Fruit fly (Drosophila melanogaster) whole organism, pupa: ENCODE results near the gene Hrb98DE.

Experiments used
- CG10348 ChIP-seq: fragments of 200-800 bp; sonication (Bioruptor generic); IDR thresholded peaks from 2 replicates; pipeline ENCODE4 v1.3.6; 2022; ENCODE audit warnings: missing biosample characterization, missing genetic modification characterization
- CG12605 ChIP-seq: fragments of 200-800 bp; sonication (Bioruptor generic); IDR thresholded peaks from 2 replicates; pipeline ENCODE4 v1.3.6; 2022; ENCODE audit warnings: missing biosample characterization, missing genetic modification characterization
- CG13204 ChIP-seq: fragments of 200-800 bp; sonication (Bioruptor generic); optimal IDR thresholded peaks from 2 replicates; lab custom pipeline; 2018; ENCODE audit warnings: missing biosample characterization, mild to moderate bottlenecking, missing genetic modification characterization, moderate library complexity
- CG14655 ChIP-seq: fragments of 200-800 bp; sonication (Bioruptor generic); optimal IDR thresholded peaks from 3 replicates; lab custom pipeline; 2017; ENCODE audit warnings: mild to moderate bottlenecking, missing biosample characterization, missing genetic modification reagents, missing genetic modification characterization
- CG15710 ChIP-seq: fragments of 200-800 bp; sonication (Bioruptor generic); optimal IDR thresholded peaks from 2 replicates; lab custom pipeline; 2018; ENCODE audit warnings: missing biosample characterization, mild to moderate bottlenecking, missing genetic modification characterization, moderate library complexity
- CG17806 ChIP-seq: fragments of 200-800 bp; sonication (Bioruptor generic); optimal IDR thresholded peaks from 2 replicates; lab custom pipeline; 2018; ENCODE audit warnings: missing biosample characterization, mild to moderate bottlenecking, missing genetic modification characterization, moderate library complexity
- CG32121 ChIP-seq: fragments of 200-800 bp; sonication (Bioruptor generic); IDR thresholded peaks from 2 replicates; pipeline ENCODE4 v1.3.6; 2022; ENCODE audit warnings: missing biosample characterization, missing genetic modification characterization
- CG34367 ChIP-seq: fragments of 200-800 bp; sonication (Bioruptor generic); optimal IDR thresholded peaks from 2 replicates; lab custom pipeline; 2018; ENCODE audit warnings: missing biosample characterization, mild to moderate bottlenecking, missing genetic modification characterization
- CG4496 ChIP-seq: fragments of 200-800 bp; sonication (Bioruptor generic); IDR thresholded peaks from 3 replicates; pipeline ENCODE4 v1.3.6; 2022; ENCODE audit warnings: missing biosample characterization, missing genetic modification characterization
- CG8159 ChIP-seq: fragments of 200-800 bp; sonication (Bioruptor generic); optimal IDR thresholded peaks from 3 replicates; lab custom pipeline; 2018; ENCODE audit warnings: missing biosample characterization, mild to moderate bottlenecking, missing genetic modification characterization, moderate library complexity
- CG8301 ChIP-seq: fragments of 200-800 bp; sonication (Bioruptor generic); optimal IDR thresholded peaks from 2 replicates; lab custom pipeline; 2018; ENCODE audit warnings: missing biosample characterization, mild to moderate bottlenecking, missing genetic modification characterization
- CG9948 ChIP-seq: fragments of 200-800 bp; sonication (Bioruptor generic); optimal IDR thresholded peaks from 2 replicates; lab custom pipeline; 2018; ENCODE audit warnings: missing biosample characterization, mild to moderate bottlenecking, missing genetic modification characterization, moderate library complexity
- D1 ChIP-seq: fragments of 200-800 bp; sonication (Bioruptor generic); optimal IDR thresholded peaks from 2 replicates; lab custom pipeline; 2018; ENCODE audit warnings: missing biosample characterization, mild to moderate bottlenecking, missing genetic modification characterization, moderate library complexity
- EcR ChIP-seq: fragments of 200-800 bp; sonication (Bioruptor generic); optimal IDR thresholded peaks from 3 replicates; lab custom pipeline; 2019; ENCODE audit warnings: missing biosample characterization, missing genetic modification characterization, mild to moderate bottlenecking, moderate library complexity, missing genetic modification reagents
- Ets98B ChIP-seq: fragments of 200-800 bp; sonication (Bioruptor generic); IDR thresholded peaks from 2 replicates; pipeline ENCODE4 v1.3.6; 2022; ENCODE audit warnings: missing biosample characterization, missing genetic modification characterization
- Pif1A ChIP-seq: fragments of 200-800 bp; sonication (Bioruptor generic); optimal IDR thresholded peaks from 3 replicates; lab custom pipeline; 2016; ENCODE audit warnings: missing biosample characterization, missing genetic modification characterization
- Pif1B ChIP-seq: fragments of 200-800 bp; sonication (Bioruptor generic); optimal IDR thresholded peaks from 3 replicates; lab custom pipeline; 2016; ENCODE audit warnings: missing biosample characterization, missing genetic modification characterization
- Snoo ChIP-seq: fragments of 200-800 bp; sonication (Bioruptor generic); optimal IDR thresholded peaks from 3 replicates; lab custom pipeline; 2017; ENCODE audit warnings: missing biosample characterization, mild to moderate bottlenecking, missing genetic modification characterization, inconsistent platforms
- fd96Ca ChIP-seq: fragments of 200-800 bp; sonication (Bioruptor generic); IDR thresholded peaks from 3 replicates; pipeline ENCODE4 v1.3.6; 2022; ENCODE audit warnings: missing biosample characterization, missing genetic modification characterization
- gl ChIP-seq: fragments of 200-800 bp; sonication (Bioruptor generic); optimal IDR thresholded peaks from 2 replicates; lab custom pipeline; 2018; ENCODE audit warnings: missing biosample characterization, mild to moderate bottlenecking, missing genetic modification characterization
- rn ChIP-seq: fragments of 200-800 bp; sonication (Bioruptor generic); IDR thresholded peaks from 2 replicates; pipeline ENCODE4 v1.3.6; 2022; ENCODE audit warnings: missing biosample characterization, missing genetic modification characterization

Hrb98DE gene

DNA sequence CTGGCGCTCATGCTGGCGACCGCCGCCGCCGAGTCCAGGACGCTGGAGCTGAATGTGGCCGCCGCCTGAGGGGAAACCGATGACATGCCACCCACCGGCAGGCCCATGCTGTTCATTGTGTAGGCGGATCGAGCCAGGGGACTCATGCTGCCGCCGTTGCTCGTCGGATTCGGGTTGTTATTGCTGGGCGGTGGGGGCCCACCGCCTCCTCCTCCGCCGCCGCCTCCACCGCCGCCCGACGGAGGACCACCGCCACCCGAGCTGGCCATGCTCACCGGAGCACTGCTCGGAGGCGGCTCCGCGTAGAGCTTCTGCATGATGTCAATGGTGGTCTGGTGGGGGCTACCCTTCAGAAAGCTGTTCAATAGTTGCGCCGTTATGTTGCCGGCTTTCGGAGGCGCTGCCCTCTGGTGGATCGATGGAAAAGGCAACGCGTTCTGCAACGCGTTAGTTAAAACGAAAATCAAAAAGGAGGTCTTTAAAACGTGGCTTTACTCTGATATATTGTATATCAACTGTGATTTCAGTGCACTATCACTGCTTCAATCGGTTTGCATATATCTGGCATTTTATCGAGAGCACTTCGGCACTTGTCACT, 15.3 kb upstream of the Hrb98DE start:
- TF ChIP-seq CG12605 (GFP tag; lab: Robert Waterston, UW) (no peak), CG15710 (no peak), CG10348 (GFP tag; lab: Robert Waterston, UW) (no peak), CG17806 (tag; lab: Kevin White, UChicago) (no peak), CG14655 (no peak), CG8159 (no peak), D1 (tag; lab: Kevin White, UChicago) (no peak), CG34367 (no peak), Pif1B (no peak)

DNA sequence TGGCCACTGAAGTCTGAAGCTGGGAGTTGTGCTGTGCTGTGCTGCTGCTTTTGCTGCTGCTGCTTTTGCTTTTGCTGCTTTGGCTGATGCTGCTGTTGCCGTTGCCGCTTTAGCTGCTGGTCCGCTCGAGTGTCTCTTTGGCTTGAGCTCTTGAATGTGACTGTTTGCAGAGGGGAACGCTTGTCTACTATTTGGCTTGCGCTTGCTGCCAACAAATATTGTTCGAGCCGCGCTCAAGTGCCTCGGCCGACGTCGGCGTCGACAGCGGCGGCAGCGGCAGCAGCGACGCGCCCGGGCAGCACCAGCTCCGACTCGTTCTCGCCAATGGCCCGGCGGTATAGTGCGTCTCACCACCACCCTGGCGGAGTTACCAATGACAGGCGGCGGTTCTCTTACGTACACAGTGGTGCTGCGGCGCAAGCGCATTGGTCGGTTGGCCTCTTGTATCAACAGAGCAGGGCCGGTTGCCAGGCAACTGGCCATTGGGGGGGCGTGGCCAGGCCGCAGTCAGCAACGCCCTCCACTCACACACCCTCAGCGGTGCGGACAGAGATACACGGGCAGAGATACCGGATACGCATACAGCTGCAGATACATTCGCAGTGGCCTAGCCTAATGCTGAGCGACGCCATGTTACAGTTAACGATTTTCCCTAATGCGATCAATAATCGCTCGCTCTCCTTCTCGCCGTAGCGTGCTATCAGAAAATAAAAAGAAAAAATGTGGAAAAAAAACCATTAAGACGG, 14.4 kb upstream of the Hrb98DE start, which contains the start of gene fkh:
Gene fkh (minus strand): TSS at position 189 of the 746 bp plus-strand sequence.
- TF ChIP-seq Pif1B (peak; percentile 66), CG17806 (tag; lab: Kevin White, UChicago) (no peak), CG9948 (no peak), CG13204 (GFP tag; lab: Kevin White, UChicago) (peak; percentile 26), Ets98B (GFP tag; lab: Robert Waterston, UW) (peak; percentile 74), Pif1A (GFP tag; lab: Kevin White, UChicago) (peak; percentile 74), fd96Ca (GFP tag; lab: Robert Waterston, UW) (peak; percentile 78; the same call in 2 of the 3 replicates), CG32121 (GFP tag; lab: Robert Waterston, UW) (peak; percentile 66), CG8301 (tag; lab: Kevin White, UChicago) (peak; percentile 19), EcR (GFP tag; lab: Kevin White, UChicago) (no peak), gl (peak; percentile 68), CG14655 (peak; percentile 50), CG12605 (GFP tag; lab: Robert Waterston, UW) (0 out of 2 replicates have a peak, but pooled peaks have one; percentile 25), CG34367 (no peak), D1 (tag; lab: Kevin White, UChicago) (no peak), CG8159 (peak; percentile 49), CG15710 (peak; percentile 4), rn (GFP tag; lab: Robert Waterston, UW) (no peak), CG4496 (GFP tag; lab: Robert Waterston, UW) (peak; percentile 67; the same call in 2 of the 3 replicates), CG10348 (GFP tag; lab: Robert Waterston, UW) (no peak), Snoo (tag; lab: Kevin White, UChicago) (peak; percentile 70)

DNA sequence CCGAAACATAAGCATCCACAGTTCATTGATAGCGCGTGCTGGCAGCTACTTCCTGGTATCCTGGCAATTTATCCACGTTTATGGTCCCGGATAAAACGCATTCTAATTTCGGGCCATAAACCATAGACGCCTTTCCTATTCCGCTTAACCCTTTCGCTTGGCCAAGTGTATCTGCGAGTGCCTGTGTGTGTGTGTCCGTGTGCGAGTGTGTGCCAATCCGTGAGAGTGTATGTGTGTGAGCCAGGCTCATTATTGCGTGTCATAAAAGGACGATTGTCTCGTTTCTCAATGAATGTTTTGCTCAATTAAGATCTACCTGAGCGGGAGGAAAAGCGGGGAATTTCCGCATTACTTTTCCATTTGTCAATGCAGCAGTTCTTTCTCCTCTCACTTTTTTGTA, 13.4 kb upstream of the Hrb98DE start:
- TF ChIP-seq CG9948: no peak
- no peak for TF ChIP-seq D1 (tag; lab: Kevin White, UChicago)
- no peak for TF ChIP-seq Pif1A (GFP tag; lab: Kevin White, UChicago)
- TF ChIP-seq CG17806 (tag; lab: Kevin White, UChicago): no peak
- TF ChIP-seq EcR (GFP tag; lab: Kevin White, UChicago): no peak
- TF ChIP-seq Ets98B (GFP tag; lab: Robert Waterston, UW): no peak
- no peak for TF ChIP-seq Pif1B
- TF ChIP-seq CG12605 (GFP tag; lab: Robert Waterston, UW): no peak
- no peak for TF ChIP-seq CG10348 (GFP tag; lab: Robert Waterston, UW)
- no peak for TF ChIP-seq Snoo (tag; lab: Kevin White, UChicago)
- no peak for TF ChIP-seq fd96Ca (GFP tag; lab: Robert Waterston, UW)
- no peak for TF ChIP-seq CG14655
- TF ChIP-seq CG34367: no peak
- no peak for TF ChIP-seq CG4496 (GFP tag; lab: Robert Waterston, UW)
- no peak for TF ChIP-seq CG15710
- no peak for TF ChIP-seq CG32121 (GFP tag; lab: Robert Waterston, UW)
- TF ChIP-seq, all 21 proteins: peak for 0

DNA sequence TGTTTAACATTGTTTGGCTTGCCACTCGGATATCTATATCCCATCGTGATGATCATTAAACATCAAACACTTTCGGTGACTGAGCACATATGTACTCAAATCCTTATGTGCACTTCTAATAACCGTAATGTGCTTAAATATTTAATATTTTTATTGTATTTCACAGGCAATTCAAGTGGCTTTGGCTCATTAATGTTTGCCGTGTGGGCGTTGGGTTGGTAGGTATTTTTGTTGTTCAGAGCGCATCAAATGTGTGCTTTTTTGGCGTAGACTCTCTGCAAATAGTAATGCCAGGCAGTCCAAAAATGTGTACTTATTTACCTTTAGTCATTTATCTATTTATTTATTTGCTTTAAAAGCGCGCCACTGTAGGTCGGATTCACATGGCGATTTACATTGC, 12.7 kb upstream of the Hrb98DE start:
- TF ChIP-seq Snoo (tag; lab: Kevin White, UChicago) (no peak), gl (no peak), fd96Ca (GFP tag; lab: Robert Waterston, UW) (no peak), CG9948 (no peak), CG8159 (no peak), D1 (tag; lab: Kevin White, UChicago) (no peak), rn (GFP tag; lab: Robert Waterston, UW) (no peak), CG4496 (GFP tag; lab: Robert Waterston, UW) (no peak), CG12605 (GFP tag; lab: Robert Waterston, UW) (no peak), CG14655 (no peak), CG15710 (no peak), CG8301 (tag; lab: Kevin White, UChicago) (no peak)
- TF ChIP-seq, all 21 proteins: peak for 0

DNA sequence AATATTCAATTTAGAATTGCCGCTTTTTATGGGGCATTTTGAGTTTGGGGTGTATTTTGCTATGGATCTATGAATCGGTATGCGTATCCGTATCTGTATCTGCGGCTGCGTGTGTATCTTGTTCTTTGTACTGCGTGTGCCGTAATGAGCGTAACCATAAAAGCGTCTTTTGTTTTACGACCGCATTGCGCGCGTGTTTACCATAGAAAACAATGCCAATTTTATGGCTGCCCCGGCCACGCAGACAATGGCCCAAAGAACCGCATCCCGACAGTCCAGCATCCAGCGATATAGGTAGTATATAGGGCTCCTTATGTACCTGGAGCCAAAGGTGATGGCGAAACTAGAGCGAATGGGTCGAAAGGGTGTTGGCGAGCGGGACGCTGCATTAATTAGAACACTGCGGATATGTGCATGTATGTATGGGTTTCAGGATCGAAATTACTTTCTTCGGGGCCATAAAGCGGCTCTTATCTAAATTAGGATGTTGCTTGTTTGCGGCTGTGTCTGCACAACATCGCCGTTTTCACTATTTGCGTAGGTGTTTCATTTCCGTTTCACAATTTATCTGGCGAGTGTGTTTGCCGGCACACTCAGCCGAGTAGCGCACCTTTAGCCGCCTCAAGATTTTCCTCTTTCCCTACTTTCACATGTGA, 11.1 kb upstream of the Hrb98DE start:
- TF ChIP-seq CG8301 (tag; lab: Kevin White, UChicago) (no peak), fd96Ca (GFP tag; lab: Robert Waterston, UW) (no peak), EcR (GFP tag; lab: Kevin White, UChicago) (no peak), gl (no peak), CG13204 (GFP tag; lab: Kevin White, UChicago) (no peak), CG4496 (GFP tag; lab: Robert Waterston, UW) (no peak), D1 (tag; lab: Kevin White, UChicago) (no peak), CG32121 (GFP tag; lab: Robert Waterston, UW) (no peak), Snoo (tag; lab: Kevin White, UChicago) (no peak)
